Fruit fly (Drosophila melanogaster) ovary, adult (tissue): ENCODE results near the gene Gr89a.

Experiments used
- CG17801 ChIP-seq: fragments of 200-800 bp; optimal IDR thresholded peaks from 2 replicates; lab custom pipeline; 2019; ENCODE audit warnings: missing biosample characterization, mild to moderate bottlenecking, missing genetic modification characterization, moderate library complexity; ENCODE audit not compliant: partially characterized antibody

Gene Gr89a

dm6 chr3R:16476472-16476871 lies 22.3 kb downstream of the Gr89a start:
- TF ChIP-seq CG17801 (GFP tag; lab: Kevin White, UChicago) = no peak

DNA sequence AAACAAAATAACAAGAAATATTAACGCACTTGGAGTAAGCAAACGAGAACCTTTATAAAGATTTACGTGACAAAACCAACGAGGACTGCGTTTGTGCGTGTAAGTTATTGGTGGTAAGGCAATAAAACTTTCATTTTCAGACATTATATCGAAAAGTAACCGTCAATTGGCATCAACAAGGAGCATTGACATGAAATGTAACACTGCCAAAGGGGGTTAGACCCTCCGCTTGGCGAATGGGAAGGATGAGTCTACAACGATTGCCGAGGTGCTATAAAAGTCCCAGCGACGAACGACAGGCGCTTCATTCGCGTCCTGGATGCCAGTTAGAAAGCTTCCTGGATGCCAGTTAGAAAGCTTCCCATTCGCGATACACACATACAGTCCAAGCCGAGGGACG lies 26.5 kb downstream of the Gr89a start, which contains the start of gene Gyc89Da:
TSS of gene Gyc89Da (plus strand) at position 301 of the 400 bp plus-strand sequence.
- no peak for TF ChIP-seq CG17801 (GFP tag; lab: Kevin White, UChicago)

dm6 chr3R:16469501-16470263 lies 29.1 kb downstream of the Gr89a start, which contains the start of the genes CG42232 and CSN5:
CG42232 (minus strand) TSS chr3R:16469663.
CSN5 (plus strand) TSS chr3R:16470099.
- peak; percentile 16 for TF ChIP-seq CG17801 (GFP tag; lab: Kevin White, UChicago)

- no peak for TF ChIP-seq CG17801 (GFP tag; lab: Kevin White, UChicago)
Observed at dm6 chr3R:16468556-16468955, 30.2 kb downstream of the Gr89a start.

- TF ChIP-seq CG17801 (GFP tag; lab: Kevin White, UChicago) = no peak
Observed at dm6 chr3R:16456607-16457006, 42.2 kb downstream of the Gr89a start.

DNA sequence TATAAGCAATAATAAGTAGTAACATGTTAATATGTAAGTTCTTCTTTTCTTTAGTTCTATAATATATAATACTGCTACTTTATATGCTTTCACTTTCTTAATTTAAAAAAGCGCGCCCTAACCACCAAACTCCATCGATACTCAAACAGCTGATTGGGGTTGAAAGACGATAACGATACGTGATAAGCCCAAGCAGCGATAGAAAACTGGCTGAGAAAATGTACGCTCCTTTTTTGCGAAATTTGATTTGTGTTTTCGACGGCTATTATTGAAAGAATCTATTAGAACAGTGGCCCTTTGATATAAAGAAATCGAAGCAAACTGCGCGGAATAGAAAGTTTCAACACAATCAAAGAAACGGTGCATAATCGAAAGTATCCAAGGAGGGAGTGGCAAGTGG lies 42.9 kb downstream of the Gr89a start, which contains the start of gene CG14883:
TSS of gene CG14883 (plus strand) at position 178 of the 400 bp plus-strand sequence.
- TF ChIP-seq CG17801 (GFP tag; lab: Kevin White, UChicago) = no peak

DNA sequence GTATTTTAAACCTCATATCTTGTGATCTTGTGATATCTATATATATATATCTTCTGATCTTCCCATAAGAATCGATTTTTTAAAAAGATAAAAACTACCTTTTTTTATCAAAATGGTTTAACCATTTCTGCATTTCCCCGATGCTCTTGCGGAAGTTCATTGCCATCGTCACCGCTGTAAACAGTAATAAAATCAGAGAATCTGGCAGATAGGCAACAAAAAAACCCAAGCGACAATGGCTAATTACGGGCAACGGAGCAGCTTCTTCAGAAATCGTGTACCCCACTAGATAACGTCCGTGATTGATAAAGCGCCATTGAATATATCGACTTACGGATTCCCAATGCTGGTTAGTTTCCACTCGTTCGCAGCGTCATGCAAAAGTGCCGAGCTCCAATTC lies 44.6 kb downstream of the Gr89a start, which contains the start of gene CG10405:
TSS of gene CG10405 (plus strand) at position 301 of the 400 bp plus-strand sequence.
- TF ChIP-seq CG17801 (GFP tag; lab: Kevin White, UChicago) = no peak

DNA sequence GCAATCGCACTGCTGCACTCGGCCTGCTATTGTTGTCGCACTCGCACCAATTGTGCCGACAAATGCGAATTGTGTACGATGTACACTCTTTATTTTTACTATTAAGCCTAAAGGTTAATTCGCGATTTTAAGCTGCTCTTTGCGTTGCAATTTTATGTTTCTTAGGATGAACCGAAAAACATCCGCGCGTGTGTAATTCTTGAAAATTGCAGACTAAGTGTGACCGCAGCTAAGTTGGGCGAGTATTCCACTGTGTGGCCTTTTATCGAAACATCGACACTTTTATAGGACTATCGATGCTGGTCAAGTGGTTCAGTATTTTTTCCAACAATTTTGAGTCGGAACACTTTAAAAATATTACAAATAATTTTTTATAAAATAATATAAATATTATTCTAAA lies 45.2 kb downstream of the Gr89a start, which contains the start of gene Pak3:
TSS of gene Pak3 (minus strand) at position 225 of the 400 bp plus-strand sequence.
- TF ChIP-seq CG17801 (GFP tag; lab: Kevin White, UChicago) = peak; percentile 1

DNA sequence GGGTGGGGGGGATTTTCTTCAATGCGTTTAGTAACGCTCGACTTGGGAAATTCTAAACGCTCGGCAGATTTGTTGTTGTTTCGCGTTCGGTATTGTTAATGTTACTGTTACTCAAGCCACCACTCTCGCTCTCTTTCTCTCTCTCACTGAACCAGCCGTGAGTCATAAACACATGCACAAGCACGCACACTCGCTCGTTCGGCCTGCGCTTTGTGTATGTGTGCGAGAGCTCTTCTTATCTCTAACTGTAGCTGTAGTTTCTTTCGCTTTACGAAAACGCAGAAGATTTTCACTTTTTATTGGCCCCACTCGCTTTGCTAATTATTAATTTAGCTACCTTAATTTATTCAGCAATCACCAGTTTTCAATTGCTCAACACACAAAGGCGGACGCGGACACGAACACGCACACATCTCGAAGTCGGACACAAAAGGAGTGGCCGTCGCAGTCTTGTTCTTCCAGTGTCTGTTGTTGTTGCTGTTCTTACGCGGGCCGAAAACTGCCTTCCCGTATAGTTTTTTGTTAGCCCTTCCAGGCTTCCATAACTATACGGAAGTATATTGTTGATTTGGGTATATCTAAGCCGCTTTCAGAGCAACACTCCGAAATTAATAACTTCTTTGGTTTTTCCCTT lies 45.7 kb downstream of the Gr89a start:
- TF ChIP-seq CG17801 (GFP tag; lab: Kevin White, UChicago) = peak; percentile 39

DNA sequence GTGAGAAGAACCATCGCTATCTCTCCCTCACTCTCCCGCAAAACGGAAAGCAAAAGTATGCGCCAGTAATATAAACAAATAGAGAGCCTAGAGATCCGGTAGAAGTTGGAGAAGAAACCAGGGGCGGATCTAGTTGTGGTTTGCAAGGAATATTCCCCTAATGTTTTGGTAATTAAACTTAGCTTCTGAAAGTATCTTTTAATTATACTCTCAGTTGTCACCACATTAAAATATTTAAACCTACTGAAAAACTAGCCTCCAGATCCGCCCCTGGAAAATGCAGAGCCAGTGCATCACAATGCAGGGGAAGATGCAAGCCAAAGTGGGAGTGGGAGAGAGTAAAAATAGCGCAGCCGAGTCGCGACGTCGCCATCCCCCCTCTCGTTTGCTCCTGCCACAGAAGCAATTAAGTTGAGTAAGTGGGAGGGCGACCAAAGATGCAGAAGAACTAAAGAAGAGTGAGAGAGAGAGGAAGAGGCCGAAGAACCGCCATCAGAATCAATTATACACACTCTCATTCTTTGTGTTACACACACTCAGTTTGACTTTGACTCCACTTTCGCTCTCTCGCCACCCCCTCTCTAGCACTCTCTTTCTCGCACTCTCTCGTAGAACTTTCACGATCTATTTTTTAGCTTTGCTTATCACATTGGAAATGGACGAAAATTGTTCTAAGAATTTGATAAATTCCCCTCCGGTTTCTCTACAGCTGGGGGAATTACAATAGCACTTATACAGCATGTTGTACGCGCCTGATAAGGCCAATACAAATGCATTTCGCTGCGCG lies 49.4 kb downstream of the Gr89a start:
- TF ChIP-seq CG17801 (GFP tag; lab: Kevin White, UChicago) = peak; percentile 95

- TF ChIP-seq CG17801 (GFP tag; lab: Kevin White, UChicago) = peak; percentile 15
Observed at dm6 chr3R:16448378-16449134, 50.2 kb downstream of the Gr89a start.
